Fruit fly (Drosophila melanogaster): ENCODE results near the gene CG14711.

- no peak for TF ChIP-seq Hr83 (GFP tag; optimal IDR thresholded peaks at IDR 0.05; ENCODE audit: poor library complexity, severe bottlenecking)
- no peak for TF ChIP-seq psq (GFP tag; optimal IDR thresholded peaks at IDR 0.05)
- TF ChIP-seq usp (GFP tag; optimal IDR thresholded peaks at IDR 0.05): no peak
- TF ChIP-seq CrebA (GFP tag; optimal IDR thresholded peaks at IDR 0.05; ENCODE audit: borderline replicate concordance): no peak
- no peak for TF ChIP-seq brk (GFP tag; optimal IDR thresholded peaks at IDR 0.05)
- no peak for TF ChIP-seq lola (GFP tag; optimal IDR thresholded peaks at IDR 0.05)
- no peak for TF ChIP-seq Myc (optimal IDR thresholded peaks at IDR 0.05)
- no peak for TF ChIP-seq Mio (GFP tag; optimal IDR thresholded peaks at IDR 0.05)
- TF ChIP-seq dl (GFP tag; optimal IDR thresholded peaks at IDR 0.05; ENCODE audit: insufficient read depth in 1 of 2, partially characterized antibody in 2 of 2): no peak
These were observed 27.6 kb upstream of the CG14711 start for dm6 chr3R:11595523-11595922.

All from whole organism, wandering third instar larva.